Worm (Caenorhabditis elegans): ENCODE measurements around the gene col-91.

DNA sequence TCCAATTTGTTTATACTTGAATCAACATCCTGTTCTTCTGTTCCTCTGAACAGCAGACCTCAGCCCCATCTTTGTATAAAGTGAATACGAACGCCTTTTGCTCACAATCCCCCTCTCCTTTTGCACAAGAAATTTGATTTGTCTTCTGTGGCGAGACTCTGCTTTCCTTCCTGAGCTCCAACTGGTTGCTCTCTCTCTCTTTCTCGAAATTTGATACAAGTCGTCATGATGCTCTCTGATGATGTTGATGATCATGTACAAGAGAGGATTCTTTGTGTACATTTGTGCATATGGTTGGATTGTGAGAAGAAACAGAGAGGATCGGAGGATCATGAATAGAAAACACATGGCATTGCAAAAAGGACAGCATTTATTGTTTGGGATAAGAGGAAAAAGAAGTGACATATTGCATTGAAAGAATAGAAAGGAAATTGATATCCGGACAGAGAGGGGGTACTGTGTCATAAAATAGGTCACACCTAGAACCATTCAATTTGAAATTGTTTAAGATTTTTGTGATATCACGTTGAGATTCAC, 37.5 kb upstream of the col-91 start:
- peak; percentile 65 for TF ChIP-seq ceh-83 (GFP tag; optimal IDR thresholded peaks at IDR 0.05)
- no peak for TF ChIP-seq sptf-1 (tag; optimal IDR thresholded peaks at IDR 0.05)
